Worm (Caenorhabditis elegans): ENCODE data around the gene sra-32.

- no peak for TF ChIP-seq med-1 (GFP tag; optimal IDR thresholded peaks at IDR 0.05; ENCODE audit: insufficient read depth)
- no peak for TF ChIP-seq ref-1 (GFP tag; conservative IDR thresholded peaks at IDR 0.05)
- TF ChIP-seq flt-1 (GFP tag; IDR thresholded peaks at IDR 0.05), result no peak
These were observed 40.1 kb upstream of the sra-32 start, which contains the start of gene vab-1 for ce11 chrII:4571868-4572267.
